Worm (Caenorhabditis elegans): ENCODE results near the gene cmk-1.

Gene cmk-1

ce11 chrIV:1824065-1824531, at the start of gene cmk-1 (continued):
- TF ChIP-seq zag-1 (tag; optimal IDR thresholded peaks at IDR 0.05) (no peak), isw-1 (GFP tag; IDR thresholded peaks at IDR 0.05) (peak; percentile 45), ets-5 (GFP tag; IDR thresholded peaks at IDR 0.05) (no peak), elt-2 (tag; optimal IDR thresholded peaks at IDR 0.05) (no peak), lin-14 (GFP tag; optimal IDR thresholded peaks at IDR 0.05) (peak; percentile 96), aha-1 (tag; optimal IDR thresholded peaks at IDR 0.05) (no peak), nhr-90 (tag; optimal IDR thresholded peaks at IDR 0.05; ENCODE audit: poor library complexity) (no peak), nhr-20 (tag; optimal IDR thresholded peaks at IDR 0.05) (peak; percentile 15), unc-130 (tag; optimal IDR thresholded peaks at IDR 0.05) (no peak), ceh-88 (GFP tag; IDR thresholded peaks at IDR 0.05) (no peak), C16A3.4 (tag; optimal IDR thresholded peaks at IDR 0.05) (no peak), ceh-8 (GFP tag; optimal IDR thresholded peaks at IDR 0.05) (peak; percentile 62), alr-1 (tag; optimal IDR thresholded peaks at IDR 0.05; ENCODE audit: borderline replicate concordance) (no peak), grh-1 (GFP tag; IDR thresholded peaks at IDR 0.05) (no peak), nhr-71 (tag; optimal IDR thresholded peaks at IDR 0.05) (peak; percentile 80), pag-3 (tag; optimal IDR thresholded peaks at IDR 0.05; ENCODE audit: borderline replicate concordance, insufficient read depth) (peak; percentile 83), nhr-12 (tag; optimal IDR thresholded peaks at IDR 0.05) (no peak), lsy-2 (tag; optimal IDR thresholded peaks at IDR 0.05) (peak; percentile 43 to 62), lin-35 (GFP tag; optimal IDR thresholded peaks at IDR 0.05) (peak in 1 of 2 experiments; percentile 30), egl-27 (tag; optimal IDR thresholded peaks at IDR 0.05) (no peak), ztf-11 (tag; optimal IDR thresholded peaks at IDR 0.05) (peak in 1 of 2 experiments; percentile 20), hlh-17 (GFP tag; optimal IDR thresholded peaks at IDR 0.05; ENCODE audit: borderline replicate concordance) (no peak), C04F5.9 (tag; optimal IDR thresholded peaks at IDR 0.05) (no peak), unc-86 (tag; optimal IDR thresholded peaks at IDR 0.05) (peak; percentile 79), F16B12.6 (tag; optimal IDR thresholded peaks at IDR 0.05) (no peak), vab-15 (tag; optimal IDR thresholded peaks at IDR 0.05) (no peak), lin-13 (GFP tag; optimal IDR thresholded peaks at IDR 0.05) (no peak), mdl-1 (tag; optimal IDR thresholded peaks at IDR 0.05) (peak in 1 of 2 experiments; percentile 16), mep-1 (tag; optimal IDR thresholded peaks at IDR 0.05) (peak; percentile 18), nhr-77 (tag; optimal IDR thresholded peaks at IDR 0.05) (no peak)

ce11 chrIV:1781559-1781958, 42.7 kb upstream of the cmk-1 start, which contains the start of gene frpr-19:
TSS of gene frpr-19 (minus strand) at chrIV:1781659.
- no peak for TF ChIP-seq nhr-19 (GFP tag; conservative IDR thresholded peaks at IDR 0.05)
- TF ChIP-seq nhr-76 (tag; optimal IDR thresholded peaks at IDR 0.05), result no peak
- no peak for TF ChIP-seq ceh-63 (GFP tag; optimal IDR thresholded peaks at IDR 0.05)
- TF ChIP-seq alr-1 (tag; optimal IDR thresholded peaks at IDR 0.05; ENCODE audit: borderline replicate concordance), result no peak
- no peak for TF ChIP-seq mef-2 (tag; optimal IDR thresholded peaks at IDR 0.05)
- TF ChIP-seq aha-1 (tag; optimal IDR thresholded peaks at IDR 0.05), result no peak
- TF ChIP-seq skn-1 (tag; optimal IDR thresholded peaks at IDR 0.05), result no peak
- no peak for TF ChIP-seq egl-27 (tag; optimal IDR thresholded peaks at IDR 0.05)
- no peak for TF ChIP-seq blmp-1 (tag; optimal IDR thresholded peaks at IDR 0.05)
- no peak for TF ChIP-seq dsc-1 (tag; optimal IDR thresholded peaks at IDR 0.05)
- no peak for TF ChIP-seq nhr-85 (tag)
- no peak for TF ChIP-seq ztf-11 (tag; optimal IDR thresholded peaks at IDR 0.05)
- TF ChIP-seq efl-3 (GFP tag; optimal IDR thresholded peaks at IDR 0.05), result no peak
- no peak for TF ChIP-seq ceh-90 (tag; optimal IDR thresholded peaks at IDR 0.05)
- no peak for TF ChIP-seq tbx-2 (tag; optimal IDR thresholded peaks at IDR 0.05)
- no peak for TF ChIP-seq snpc-4 (tag; optimal IDR thresholded peaks at IDR 0.05)
